Fruit fly (Drosophila melanogaster) whole organism, wandering third instar larva: ENCODE results near the gene mRpS6.

Experiments used
- Abd-B ChIP-seq: fragments of >200 bp; optimal IDR thresholded peaks from 2 replicates; lab custom pipeline; 2017; ENCODE audit warnings: missing biosample characterization, missing genetic modification characterization
- CG32264 ChIP-seq: fragments of 200-800 bp; sonication (Bioruptor generic); optimal IDR thresholded peaks from 2 replicates; lab custom pipeline; 2016; ENCODE audit warnings: missing biosample characterization, missing genetic modification characterization
- CG9705 ChIP-seq: fragments of 200-800 bp; sonication (Bioruptor generic); optimal IDR thresholded peaks from 2 replicates; lab custom pipeline; 2018; ENCODE audit warnings: missing biosample characterization, mild to moderate bottlenecking, missing genetic modification characterization
- CrebA ChIP-seq: fragments of 200-800 bp; sonication (Bioruptor generic); optimal IDR thresholded peaks from 2 replicates; lab custom pipeline; 2016; ENCODE audit warnings: missing biosample characterization, mild to moderate bottlenecking, missing genetic modification characterization, borderline replicate concordance
- Dfd ChIP-seq: fragments of >200 bp; optimal IDR thresholded peaks from 2 replicates; lab custom pipeline; 2017; ENCODE audit warnings: missing biosample characterization, missing genetic modification characterization
- Dif ChIP-seq: fragments of 200-275, 200-300 bp; sonication (Bioruptor generic); optimal IDR thresholded peaks from 2 replicates; lab custom pipeline; 2018; ENCODE audit warnings: missing biosample characterization, missing genetic modification characterization; ENCODE audit not compliant: partially characterized antibody
- GATAd ChIP-seq: sonication (Bioruptor generic); optimal IDR thresholded peaks from 2 replicates; lab custom pipeline; 2016; ENCODE audit warnings: missing biosample characterization, missing genetic modification characterization
- HLH106 ChIP-seq: fragments of 200-800 bp; optimal IDR thresholded peaks from 3 replicates; lab custom pipeline; 2019; ENCODE audit warnings: missing biosample characterization, mild to moderate bottlenecking, missing genetic modification characterization, moderate library complexity
- Hnf4 ChIP-seq: fragments of 200-800 bp; sonication (Bioruptor generic); optimal IDR thresholded peaks from 2 replicates; lab custom pipeline; 2016; ENCODE audit warnings: missing biosample characterization, mild to moderate bottlenecking, missing genetic modification characterization
- Hr78 ChIP-seq: fragments of >200 bp; optimal IDR thresholded peaks from 2 replicates; lab custom pipeline; 2017; ENCODE audit warnings: missing biosample characterization, missing genetic modification characterization
- Hr83 ChIP-seq: fragments of 200-300 bp; sonication (Bioruptor generic); optimal IDR thresholded peaks from 2 replicates; lab custom pipeline; 2016; ENCODE audit warnings: missing biosample characterization, mild to moderate bottlenecking, missing genetic modification characterization, moderate library complexity; ENCODE audit not compliant: poor library complexity, severe bottlenecking
- Jra ChIP-seq: sonication (Bioruptor generic); optimal IDR thresholded peaks from 2 replicates; lab custom pipeline; 2016; ENCODE audit warnings: missing biosample characterization, missing genetic modification characterization
- Mio ChIP-seq: sonication (Bioruptor generic); optimal IDR thresholded peaks from 2 replicates; lab custom pipeline; 2016; ENCODE audit warnings: missing biosample characterization, missing genetic modification characterization
- Myc ChIP-seq: fragments of >200 bp; optimal IDR thresholded peaks from 2 replicates; lab custom pipeline; 2017
- N ChIP-seq: fragments of >200 bp; optimal IDR thresholded peaks from 2 replicates; lab custom pipeline; 2018; ENCODE audit warnings: missing biosample characterization, missing external identifiers, missing genetic modification characterization
- OdsH ChIP-seq: fragments of 200-800 bp; sonication (Bioruptor generic); optimal IDR thresholded peaks from 2 replicates; lab custom pipeline; 2016; ENCODE audit warnings: missing biosample characterization, mild to moderate bottlenecking, missing genetic modification characterization
- Rel ChIP-seq, 2 experiments: fragments of 200-800 bp; sonication (Bioruptor generic) in 1 of 2; optimal IDR thresholded peaks; 2 replicates in 1 of 2; 3 replicates in 1 of 2; lab custom pipeline; 2016 to 2019; ENCODE audit warnings: mild to moderate bottlenecking in 2 of 2, missing biosample characterization in 2 of 2, missing genetic modification characterization in 2 of 2, moderate library complexity in 1 of 2
- Sp1 ChIP-seq: fragments of 200-800 bp; sonication (Bioruptor generic); optimal IDR thresholded peaks from 3 replicates; lab custom pipeline; 2019; ENCODE audit warnings: missing biosample characterization, mild to moderate bottlenecking, missing genetic modification characterization, moderate library complexity
- Vsx2 ChIP-seq: fragments of 200-300, 225-300 bp; sonication (Bioruptor generic); optimal IDR thresholded peaks from 2 replicates; lab custom pipeline; 2018; ENCODE audit warnings: missing biosample characterization, missing genetic modification characterization; ENCODE audit not compliant: partially characterized antibody
- br ChIP-seq: fragments of 200-800 bp; sonication (Bioruptor generic); optimal IDR thresholded peaks from 2 replicates; lab custom pipeline; 2016; ENCODE audit warnings: missing biosample characterization, missing genetic modification characterization
- brk ChIP-seq: fragments of 200-800 bp; sonication (Bioruptor generic); optimal IDR thresholded peaks from 2 replicates; lab custom pipeline; 2016; ENCODE audit warnings: missing biosample characterization, mild to moderate bottlenecking, missing genetic modification characterization
- dl ChIP-seq, 2 experiments: fragments of 175-275, 200-275 bp in 1 of 2; fragments of 200-275 bp in 1 of 2; sonication (Bioruptor generic); optimal IDR thresholded peaks; lab custom pipeline; 2018; ENCODE audit warnings: mild to moderate bottlenecking in 2 of 2, missing biosample characterization in 2 of 2, missing genetic modification characterization in 2 of 2, moderate library complexity in 2 of 2; ENCODE audit not compliant: partially characterized antibody in 2 of 2, insufficient read depth in 1 of 2
- dmrt93B ChIP-seq: fragments of 200-800 bp; sonication (Bioruptor generic); optimal IDR thresholded peaks from 2 replicates; lab custom pipeline; 2018; ENCODE audit warnings: missing biosample characterization, mild to moderate bottlenecking, missing genetic modification characterization
- dsf ChIP-seq: sonication (Bioruptor generic); optimal IDR thresholded peaks from 2 replicates; lab custom pipeline; 2016; ENCODE audit warnings: missing biosample characterization, missing genetic modification characterization, borderline replicate concordance
- ey ChIP-seq: fragments of 200-800 bp; sonication (Bioruptor generic); optimal IDR thresholded peaks from 2 replicates; lab custom pipeline; 2016; ENCODE audit warnings: missing biosample characterization, missing genetic modification characterization
- foxo ChIP-seq, 2 experiments: fragments of 200-800 bp; sonication (Bioruptor generic); optimal IDR thresholded peaks; 2 replicates in 1 of 2; 3 replicates in 1 of 2; lab custom pipeline; 2016 to 2017; ENCODE audit warnings: missing biosample characterization in 2 of 2, missing genetic modification characterization in 2 of 2
- fru ChIP-seq: fragments of 200-800 bp; sonication (Bioruptor generic); optimal IDR thresholded peaks from 3 replicates; lab custom pipeline; 2016; ENCODE audit warnings: missing biosample characterization, mild to moderate bottlenecking, missing genetic modification characterization
- h ChIP-seq: fragments of 200-800 bp; sonication (Bioruptor generic); optimal IDR thresholded peaks from 3 replicates; lab custom pipeline; 2016; ENCODE audit warnings: missing biosample characterization, mild to moderate bottlenecking, missing genetic modification characterization
- jim ChIP-seq: fragments of 175-275, 200-325 bp; sonication (Bioruptor generic); optimal IDR thresholded peaks from 2 replicates; lab custom pipeline; 2016; ENCODE audit warnings: missing biosample characterization, mild to moderate bottlenecking, missing genetic modification characterization
- lola ChIP-seq: fragments of >200 bp; optimal IDR thresholded peaks from 2 replicates; lab custom pipeline; 2017; ENCODE audit warnings: missing biosample characterization, missing genetic modification characterization
- pan ChIP-seq: fragments of >200 bp; optimal IDR thresholded peaks from 2 replicates; lab custom pipeline; 2017
- psq ChIP-seq: fragments of 200-800 bp; sonication (Bioruptor generic); optimal IDR thresholded peaks from 3 replicates; lab custom pipeline; 2017; ENCODE audit warnings: missing biosample characterization, mild to moderate bottlenecking, missing genetic modification characterization, moderate library complexity
- rgr ChIP-seq: fragments of 200-800 bp; sonication (Bioruptor generic); optimal IDR thresholded peaks from 3 replicates; lab custom pipeline; 2016; ENCODE audit warnings: missing biosample characterization, mild to moderate bottlenecking, missing genetic modification characterization
- sage ChIP-seq: fragments of 200-800 bp; sonication (Bioruptor generic); optimal IDR thresholded peaks from 2 replicates; lab custom pipeline; 2016; ENCODE audit warnings: missing biosample characterization, mild to moderate bottlenecking, missing genetic modification characterization
- sv ChIP-seq: fragments of 200-800 bp; sonication (Bioruptor generic); optimal IDR thresholded peaks from 3 replicates; lab custom pipeline; 2016; ENCODE audit warnings: missing biosample characterization, missing genetic modification characterization
- tai ChIP-seq: sonication (Bioruptor generic); optimal IDR thresholded peaks from 2 replicates; lab custom pipeline; 2016; ENCODE audit warnings: missing biosample characterization, missing genetic modification characterization
- usp ChIP-seq: fragments of >200 bp; optimal IDR thresholded peaks from 2 replicates; lab custom pipeline; 2017; ENCODE audit warnings: missing biosample characterization, missing genetic modification characterization
- woc ChIP-seq: sonication (Bioruptor generic); optimal IDR thresholded peaks from 2 replicates; lab custom pipeline; 2016; ENCODE audit warnings: missing biosample characterization, mild to moderate bottlenecking, missing genetic modification characterization

mRpS6 gene

dm6 chr3L:4411025-4411873 lies 46.9 kb downstream of the mRpS6 start:
- no peak for TF ChIP-seq dsf (GFP tag; lab: Kevin White, UChicago)
- no peak for TF ChIP-seq GATAd (GFP tag; lab: Kevin White, UChicago)
- TF ChIP-seq sv, result no peak
- no peak for TF ChIP-seq dmrt93B (GFP tag; lab: Kevin White, UChicago)
- TF ChIP-seq lola (GFP tag; lab: Kevin White, UChicago), result no peak
- no peak for TF ChIP-seq Myc (lab: Kevin White, UChicago)
- no peak for TF ChIP-seq CG9705 (GFP tag; lab: Kevin White, UChicago)
- no peak for TF ChIP-seq jim
- TF ChIP-seq Hr83 (GFP tag; lab: Kevin White, UChicago), result no peak
- no peak for TF ChIP-seq usp (GFP tag; lab: Kevin White, UChicago)
- no peak for TF ChIP-seq Rel (GFP tag; optimal IDR thresholded peaks at IDR 0.05; lab: Kevin White, UChicago)
- TF ChIP-seq Rel (tag; optimal IDR thresholded peaks at IDR 0.05; lab: Kevin White, UChicago), result peak; percentile 6
- peak; percentile 23 for TF ChIP-seq Jra (GFP tag; lab: Kevin White, UChicago)
- TF ChIP-seq Mio (GFP tag; lab: Kevin White, UChicago), result no peak
- TF ChIP-seq Dfd (GFP tag; lab: Kevin White, UChicago), result no peak
- TF ChIP-seq psq (GFP tag; lab: Kevin White, UChicago), result no peak
- TF ChIP-seq fru (GFP tag; lab: Kevin White, UChicago), result peak; percentile 60
- no peak for TF ChIP-seq woc (GFP tag; lab: Kevin White, UChicago)
- no peak for TF ChIP-seq CG32264 (GFP tag; lab: Kevin White, UChicago)
- TF ChIP-seq Abd-B (GFP tag; lab: Kevin White, UChicago), result no peak
- TF ChIP-seq sage (GFP tag; lab: Kevin White, UChicago), result no peak
- no peak for TF ChIP-seq tai (GFP tag; lab: Kevin White, UChicago)
- no peak for TF ChIP-seq Dif
- peak; percentile 29 for TF ChIP-seq rgr (GFP tag; lab: Kevin White, UChicago)
- peak; percentile 26 for TF ChIP-seq ey (GFP tag; lab: Kevin White, UChicago)
- TF ChIP-seq Hr78 (GFP tag; lab: Kevin White, UChicago), result no peak
- peak; percentile 16 for TF ChIP-seq OdsH (GFP tag; lab: Kevin White, UChicago)
- TF ChIP-seq CrebA (GFP tag; lab: Kevin White, UChicago), result no peak
- TF ChIP-seq Hnf4 (GFP tag; lab: Kevin White, UChicago), result peak; percentile 47
- TF ChIP-seq Sp1 (GFP tag; lab: Kevin White, UChicago), result peak; percentile 3
- TF ChIP-seq foxo (GFP tag; optimal IDR thresholded peaks at IDR 0.05; lab: Kevin White, UChicago), result peak in 1 of 2 experiments; percentile 46
- TF ChIP-seq h (GFP tag; lab: Kevin White, UChicago), result peak; percentile 44
- TF ChIP-seq dl (GFP tag; optimal IDR thresholded peaks at IDR 0.05; lab: Kevin White, UChicago; ENCODE audit: insufficient read depth in 1 of 2, partially characterized antibody in 2 of 2), result no peak
- TF ChIP-seq pan, result no peak
- TF ChIP-seq N (GFP tag; lab: Kevin White, UChicago), result no peak
- TF ChIP-seq brk (GFP tag; lab: Kevin White, UChicago), result no peak
- no peak for TF ChIP-seq Vsx2 (GFP tag; lab: Kevin White, UChicago)
- TF ChIP-seq HLH106 (tag; lab: Kevin White, UChicago), result peak; percentile 35
- TF ChIP-seq br, result peak; percentile 28

DNA sequence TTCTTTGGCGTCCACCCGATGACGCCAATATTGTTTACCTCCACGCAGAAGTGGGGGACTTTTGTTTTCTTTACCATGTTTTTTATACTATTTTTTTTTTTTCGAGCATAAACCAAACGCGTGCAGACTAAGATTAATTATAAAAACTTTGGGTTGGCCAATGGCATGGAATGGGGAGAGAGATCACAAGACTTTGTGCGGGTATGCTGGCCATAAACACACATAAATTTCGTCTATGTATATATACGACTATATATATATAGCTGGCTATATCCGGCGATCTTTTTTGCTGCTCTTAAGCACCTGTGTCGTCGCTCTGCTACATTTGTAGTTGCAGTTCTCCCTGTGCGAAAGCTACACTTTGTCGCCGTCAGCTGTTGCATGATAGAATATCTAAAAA lies 47.6 kb downstream of the mRpS6 start:
- TF ChIP-seq jim (no peak), foxo (GFP tag; optimal IDR thresholded peaks at IDR 0.05; lab: Kevin White, UChicago) (no peak), fru (GFP tag; lab: Kevin White, UChicago) (no peak), psq (GFP tag; lab: Kevin White, UChicago) (no peak), CG32264 (GFP tag; lab: Kevin White, UChicago) (no peak), Dif (no peak), CrebA (GFP tag; lab: Kevin White, UChicago) (no peak), ey (GFP tag; lab: Kevin White, UChicago) (no peak), dl (GFP tag; optimal IDR thresholded peaks at IDR 0.05; lab: Kevin White, UChicago; ENCODE audit: insufficient read depth in 1 of 2, partially characterized antibody in 2 of 2) (no peak), sv (no peak), sage (GFP tag; lab: Kevin White, UChicago) (no peak), Hr78 (GFP tag; lab: Kevin White, UChicago) (no peak), woc (GFP tag; lab: Kevin White, UChicago) (no peak), br (no peak), tai (GFP tag; lab: Kevin White, UChicago) (no peak), usp (GFP tag; lab: Kevin White, UChicago) (no peak), Vsx2 (GFP tag; lab: Kevin White, UChicago) (no peak)
